Fruit fly (Drosophila melanogaster) whole organism, embryonic: ENCODE measurements around the gene Mco4.

Source experiments
- BtbVII ChIP-seq: fragments of 200-800 bp; sonication (Bioruptor generic); optimal IDR thresholded peaks from 3 replicates; lab custom pipeline; 2017; ENCODE audit warnings: missing biosample characterization, mild to moderate bottlenecking, missing genetic modification characterization
- CG10366 ChIP-seq: fragments of 200-800 bp; sonication (Bioruptor generic); IDR thresholded peaks from 2 replicates; pipeline ENCODE4 v1.3.6; 2022; ENCODE audit warnings: missing biosample characterization, missing genetic modification characterization
- CG10462 ChIP-seq: fragments of 200-800 bp; sonication (Bioruptor generic); optimal IDR thresholded peaks from 2 replicates; lab custom pipeline; 2016; ENCODE audit warnings: missing biosample characterization, missing genetic modification characterization
- CG10959 ChIP-seq: fragments of 200-800 bp; sonication (Bioruptor generic); IDR thresholded peaks from 2 replicates; pipeline ENCODE4 v1.3.6; 2022; ENCODE audit warnings: missing biosample characterization, missing genetic modification characterization
- CG11247 ChIP-seq: fragments of 200-800 bp; sonication (Bioruptor generic); IDR thresholded peaks from 2 replicates; pipeline ENCODE4 v1.3.6; 2022; ENCODE audit warnings: missing biosample characterization, missing genetic modification characterization
- CG13894 ChIP-seq: fragments of 200-800 bp; sonication (Bioruptor generic); optimal IDR thresholded peaks from 3 replicates; lab custom pipeline; 2018; ENCODE audit warnings: missing biosample characterization, mild to moderate bottlenecking, missing genetic modification characterization, moderate library complexity
- CG1602 ChIP-seq: fragments of 200-800 bp; sonication (Bioruptor generic); optimal IDR thresholded peaks from 3 replicates; lab custom pipeline; 2016; ENCODE audit warnings: missing biosample characterization, missing genetic modification characterization
- CG17912 ChIP-seq: fragments of 200-800 bp; sonication (Bioruptor generic); optimal IDR thresholded peaks from 2 replicates; lab custom pipeline; 2018; ENCODE audit warnings: missing biosample characterization, mild to moderate bottlenecking, missing genetic modification characterization
- CG18262 ChIP-seq: fragments of 200-800 bp; optimal IDR thresholded peaks from 3 replicates; lab custom pipeline; 2019; ENCODE audit warnings: missing biosample characterization, mild to moderate bottlenecking, missing genetic modification characterization, moderate library complexity
- CG2199 ChIP-seq: fragments of 200-800 bp; sonication (Bioruptor generic); IDR thresholded peaks from 3 replicates; pipeline ENCODE4 v1.3.6; 2022; ENCODE audit warnings: missing biosample characterization, missing genetic modification characterization
- CG30020 ChIP-seq: fragments of 200-800 bp; optimal IDR thresholded peaks from 2 replicates; lab custom pipeline; 2019; ENCODE audit warnings: missing biosample characterization, mild to moderate bottlenecking, missing genetic modification characterization, moderate library complexity
- CG42726 ChIP-seq: fragments of 200-800 bp; sonication (Bioruptor generic); IDR thresholded peaks from 2 replicates; pipeline ENCODE4 v1.3.6; 2022; ENCODE audit warnings: missing biosample characterization, missing genetic modification characterization; ENCODE audit not compliant: partially characterized antibody
- CG6254 ChIP-seq: fragments of 200-800 bp; sonication (Bioruptor generic); optimal IDR thresholded peaks from 3 replicates; lab custom pipeline; 2017; ENCODE audit warnings: mild to moderate bottlenecking, missing biosample characterization, missing genetic modification reagents, missing genetic modification characterization
- CG8281 ChIP-seq: fragments of 200-800 bp; sonication (Bioruptor generic); optimal IDR thresholded peaks from 2 replicates; lab custom pipeline; 2018; ENCODE audit warnings: missing biosample characterization, mild to moderate bottlenecking, missing genetic modification characterization, moderate library complexity
- CG8765 ChIP-seq: fragments of 200-800 bp; sonication (Bioruptor generic); IDR thresholded peaks from 2 replicates; pipeline ENCODE4 v1.3.6; 2022; ENCODE audit warnings: missing biosample characterization, missing genetic modification characterization
- CG9609 ChIP-seq: fragments of 200-800 bp; sonication (Bioruptor generic); optimal IDR thresholded peaks from 3 replicates; lab custom pipeline; 2016; ENCODE audit warnings: missing biosample characterization, missing genetic modification characterization
- CG9876 ChIP-seq: fragments of 200-800 bp; sonication (Bioruptor generic); optimal IDR thresholded peaks from 2 replicates; lab custom pipeline; 2016; ENCODE audit warnings: missing biosample characterization, missing genetic modification characterization
- CG9932 ChIP-seq: fragments of 200-800 bp; sonication (Bioruptor generic); IDR thresholded peaks from 2 replicates; pipeline ENCODE4 v1.3.6; 2022; ENCODE audit warnings: missing biosample characterization, missing genetic modification characterization
- CrebB ChIP-seq: fragments of 200-800 bp; sonication (Bioruptor generic); optimal IDR thresholded peaks from 3 replicates; lab custom pipeline; 2018; ENCODE audit warnings: missing biosample characterization, mild to moderate bottlenecking, missing genetic modification characterization
- Dfd ChIP-seq, 2 experiments: fragments of >200 bp; optimal IDR thresholded peaks; 2 replicates each; lab custom pipeline; 2017; ENCODE audit warnings: missing biosample characterization in 2 of 2, missing genetic modification characterization in 2 of 2
- Eip74EF ChIP-seq, 2 experiments: fragments of 200-800 bp in 1 of 2; fragments of >200 bp in 1 of 2; sonication (Bioruptor generic) in 1 of 2; optimal IDR thresholded peaks; 2 replicates each; lab custom pipeline; 2017 to 2019; ENCODE audit warnings: missing biosample characterization in 2 of 2, missing genetic modification characterization in 2 of 2, mild to moderate bottlenecking in 1 of 2, moderate library complexity in 1 of 2
- Fer2 ChIP-seq: fragments of 200-800 bp; sonication (Bioruptor generic); optimal IDR thresholded peaks from 2 replicates; lab custom pipeline; 2018; ENCODE audit warnings: missing biosample characterization, mild to moderate bottlenecking, missing genetic modification characterization, moderate library complexity
- Gsc ChIP-seq: fragments of 200-800 bp; sonication (Bioruptor generic); IDR thresholded peaks from 2 replicates; pipeline ENCODE4 v1.3.6; 2022; ENCODE audit warnings: missing biosample characterization, missing genetic modification characterization
- H15 ChIP-seq: fragments of 200-800 bp; sonication (Bioruptor generic); IDR thresholded peaks from 3 replicates; pipeline ENCODE4 v1.3.6; 2022; ENCODE audit warnings: missing biosample characterization, missing genetic modification characterization
- Jarid2 ChIP-seq: fragments of 200-800 bp; sonication (Bioruptor generic); optimal IDR thresholded peaks from 3 replicates; lab custom pipeline; 2017; ENCODE audit warnings: mild to moderate bottlenecking, missing biosample characterization, missing genetic modification reagents, missing genetic modification characterization
- Myb ChIP-seq: fragments of 200-800 bp; sonication (Bioruptor generic); optimal IDR thresholded peaks from 2 replicates; lab custom pipeline; 2016; ENCODE audit warnings: missing biosample characterization, missing genetic modification characterization
- Poxn ChIP-seq: fragments of 200-800 bp; sonication (Bioruptor generic); IDR thresholded peaks from 2 replicates; pipeline ENCODE4 v1.3.6; 2022; ENCODE audit warnings: missing biosample characterization, missing genetic modification characterization
- TFAM ChIP-seq: fragments of 200-800 bp; sonication (Bioruptor generic); optimal IDR thresholded peaks from 2 replicates; lab custom pipeline; 2017; ENCODE audit warnings: missing biosample characterization, missing genetic modification characterization, inconsistent platforms
- ap ChIP-seq: fragments of 200-800 bp; sonication (Bioruptor generic); IDR thresholded peaks from 2 replicates; pipeline ENCODE4 v1.3.6; 2022; ENCODE audit warnings: missing biosample characterization, missing genetic modification characterization
- ash1 ChIP-seq: fragments of 200-800 bp; sonication (Bioruptor generic); optimal IDR thresholded peaks from 2 replicates; lab custom pipeline; 2018; ENCODE audit warnings: missing biosample characterization, mild to moderate bottlenecking, missing genetic modification characterization
- bcd ChIP-seq: fragments of 200-800 bp; sonication (Bioruptor generic); optimal IDR thresholded peaks from 2 replicates; lab custom pipeline; 2017; ENCODE audit warnings: missing biosample characterization, mild to moderate bottlenecking, missing genetic modification characterization
- chif ChIP-seq, 2 experiments: fragments of 200-800 bp; sonication (Bioruptor generic); optimal IDR thresholded peaks; 3 replicates each; lab custom pipeline; 2016; ENCODE audit warnings: missing biosample characterization in 2 of 2, missing genetic modification characterization in 2 of 2
- cwo ChIP-seq: fragments of 200-800 bp; sonication (Bioruptor generic); optimal IDR thresholded peaks from 3 replicates; lab custom pipeline; 2017; ENCODE audit warnings: missing biosample characterization, missing genetic modification characterization, mild to moderate bottlenecking, moderate library complexity, missing genetic modification reagents
- gem ChIP-seq: fragments of 200-800 bp; sonication (Bioruptor generic); optimal IDR thresholded peaks from 2 replicates; lab custom pipeline; 2019; ENCODE audit warnings: missing biosample characterization, mild to moderate bottlenecking, missing genetic modification characterization, moderate library complexity
- her ChIP-seq: fragments of 200-800 bp; sonication (Bioruptor generic); optimal IDR thresholded peaks from 2 replicates; lab custom pipeline; 2016; ENCODE audit warnings: missing biosample characterization, missing genetic modification characterization
- inv ChIP-seq: fragments of 200-800 bp; sonication (Bioruptor generic); IDR thresholded peaks from 2 replicates; pipeline ENCODE4 v1.3.6; 2022; ENCODE audit warnings: missing biosample characterization, missing genetic modification characterization; ENCODE audit not compliant: partially characterized antibody
- mirr ChIP-seq: fragments of 200-800 bp; sonication (Bioruptor generic); optimal IDR thresholded peaks from 3 replicates; lab custom pipeline; 2018; ENCODE audit warnings: missing biosample characterization, mild to moderate bottlenecking, missing genetic modification characterization
- nerfin-2 ChIP-seq: fragments of 200-800 bp; sonication (Bioruptor generic); IDR thresholded peaks from 2 replicates; pipeline ENCODE4 v1.3.6; 2022; ENCODE audit warnings: missing biosample characterization, missing genetic modification characterization; ENCODE audit not compliant: partially characterized antibody
- org-1 ChIP-seq: fragments of 200-800 bp; sonication (Bioruptor generic); optimal IDR thresholded peaks from 2 replicates; lab custom pipeline; 2017; ENCODE audit warnings: missing biosample characterization, missing genetic modification characterization
- pnt ChIP-seq: fragments of 200-800 bp; sonication (Bioruptor generic); optimal IDR thresholded peaks from 3 replicates; lab custom pipeline; 2016; ENCODE audit warnings: missing biosample characterization, missing genetic modification characterization
- pros ChIP-seq: fragments of 200-800 bp; sonication (Bioruptor generic); optimal IDR thresholded peaks from 3 replicates; lab custom pipeline; 2019; ENCODE audit warnings: missing biosample characterization, mild to moderate bottlenecking, missing genetic modification characterization, moderate library complexity
- psq ChIP-seq: fragments of 200-800 bp; sonication (Bioruptor generic); optimal IDR thresholded peaks from 2 replicates; lab custom pipeline; 2017; ENCODE audit warnings: missing biosample characterization, missing genetic modification characterization
- scrt ChIP-seq: fragments of 200-800 bp; sonication (Bioruptor generic); optimal IDR thresholded peaks from 2 replicates; lab custom pipeline; 2018; ENCODE audit warnings: missing biosample characterization, mild to moderate bottlenecking, missing genetic modification characterization, moderate library complexity
- so ChIP-seq: fragments of 200-800 bp; sonication (Bioruptor generic); IDR thresholded peaks from 3 replicates; pipeline ENCODE4 v1.3.6; 2022; ENCODE audit warnings: missing biosample characterization, missing genetic modification characterization
- sob ChIP-seq: fragments of 200-800 bp; sonication (Bioruptor generic); IDR thresholded peaks from 2 replicates; pipeline ENCODE4 v1.3.6; 2022; ENCODE audit warnings: missing biosample characterization, missing genetic modification characterization
- sr ChIP-seq: fragments of 200-800 bp; sonication (Bioruptor generic); IDR thresholded peaks from 3 replicates; pipeline ENCODE4 v1.3.6; 2022; ENCODE audit warnings: missing biosample characterization, missing genetic modification characterization
- tin ChIP-seq: fragments of 200-800 bp; sonication (Bioruptor generic); optimal IDR thresholded peaks from 3 replicates; lab custom pipeline; 2016; ENCODE audit warnings: missing biosample characterization, missing genetic modification characterization
- wor ChIP-seq: fragments of 200-800 bp; sonication (Bioruptor generic); IDR thresholded peaks from 2 replicates; pipeline ENCODE4 v1.3.6; 2022; ENCODE audit warnings: missing biosample characterization, missing genetic modification characterization

Gene Mco4

dm6 chrX:17826807-17827703 lies 28.9 kb downstream of the Mco4 start, which contains the start of gene Socs16D (continued):
- TF ChIP-seq scrt (GFP tag; lab: Kevin White, UChicago) (peak; percentile 25), sob (peak; percentile 69), sr (GFP tag; lab: Robert Waterston, UW) (peak; percentile 59; the same call in 1 of the 3 replicates), ash1 (GFP tag; lab: Kevin White, UChicago) (no peak), bcd (GFP tag; lab: Kevin White, UChicago) (peak; percentile 50), CG1602 (GFP tag; lab: Kevin White, UChicago) (no peak), her (peak; percentile 43), chif (GFP tag; optimal IDR thresholded peaks at IDR 0.05; lab: Kevin White, UChicago) (peak; percentile 23 to 42), CG13894 (tag; lab: Kevin White, UChicago) (peak; percentile 44), Eip74EF (GFP tag; optimal IDR thresholded peaks at IDR 0.05; lab: Kevin White, UChicago) (peak in 1 of 2 experiments; percentile 26), nerfin-2 (GFP tag; lab: Robert Waterston, UW) (peak; percentile 93), CG9876 (peak; percentile 54), Jarid2 (peak; percentile 34), CG10462 (GFP tag; lab: Kevin White, UChicago) (peak; percentile 13), ap (GFP tag; lab: Robert Waterston, UW) (no peak), cwo (GFP tag; lab: Kevin White, UChicago) (peak; percentile 23), Gsc (no peak), pnt (GFP tag; lab: Kevin White, UChicago) (peak; percentile 12), CG9609 (GFP tag; lab: Kevin White, UChicago) (peak; percentile 19), CrebB (no peak), CG2199 (GFP tag; lab: Robert Waterston, UW) (0 out of 3 replicates have a peak, but pooled peaks have one; percentile 29), org-1 (GFP tag; lab: Kevin White, UChicago) (no peak), inv (peak; percentile 98), Fer2 (no peak), Myb (GFP tag; lab: Kevin White, UChicago) (peak; percentile 99), tin (GFP tag; lab: Kevin White, UChicago) (no peak), CG17912 (GFP tag; lab: Kevin White, UChicago) (no peak), pros (GFP tag; lab: Kevin White, UChicago) (no peak), CG18262 (no peak), gem (tag; lab: Kevin White, UChicago) (peak; percentile 30), so (GFP tag; lab: Robert Waterston, UW) (peak; percentile 23; the same call in 1 of the 3 replicates), CG10366 (no peak), CG8765 (GFP tag; lab: Robert Waterston, UW) (0 out of 2 replicates have a peak, but pooled peaks have one; percentile 21), mirr (GFP tag; lab: Kevin White, UChicago) (peak; percentile 21), wor (GFP tag; lab: Robert Waterston, UW) (no peak), Dfd (GFP tag; optimal IDR thresholded peaks at IDR 0.05; lab: Kevin White, UChicago) (no peak), CG8281 (tag; lab: Kevin White, UChicago) (no peak), CG42726 (GFP tag; lab: Robert Waterston, UW) (peak; percentile 99), Poxn (GFP tag; lab: Robert Waterston, UW) (no peak), H15 (GFP tag; lab: Robert Waterston, UW) (no peak), CG10959 (GFP tag; lab: Robert Waterston, UW) (no peak), CG11247 (GFP tag; lab: Robert Waterston, UW) (no peak), BtbVII (GFP tag; lab: Kevin White, UChicago) (peak; percentile 13), psq (no peak), CG6254 (GFP tag; lab: Kevin White, UChicago) (no peak), TFAM (GFP tag; lab: Kevin White, UChicago) (no peak), CG9932 (GFP tag; lab: Robert Waterston, UW) (peak; percentile 83), CG30020 (tag; lab: Kevin White, UChicago) (peak; percentile 15)
